Worm (Caenorhabditis elegans) whole organism, late embryonic: ENCODE results near the gene C37C3.9.

ENCODE experiments used
- C38D4.7 ChIP-seq: fragments of 200-800 bp; sonication (Bioruptor generic); optimal IDR thresholded peaks from 2 replicates; lab custom pipeline; 2018; ENCODE audit warnings: mild to moderate bottlenecking, missing genetic modification characterization, moderate library complexity, missing compliant biosample characterization
- K02D7.2 ChIP-seq: sonication (generic microtip); optimal IDR thresholded peaks from 2 replicates; lab custom pipeline; 2017; ENCODE audit warnings: mild to moderate bottlenecking, missing genetic modification characterization, missing compliant biosample characterization
- Y22D7AL.16 ChIP-seq: sonication (generic microtip); optimal IDR thresholded peaks from 2 replicates; lab custom pipeline; 2016; ENCODE audit warnings: missing genetic modification characterization, missing compliant biosample characterization
- ahr-1 ChIP-seq: sonication (generic microtip); optimal IDR thresholded peaks from 2 replicates; lab custom pipeline; 2016; ENCODE audit warnings: missing genetic modification characterization, missing compliant biosample characterization
- ama-1 ChIP-seq: fragments of 150-350 bp; optimal IDR thresholded peaks from 2 replicates; lab custom pipeline; 2014
- ceh-14 ChIP-seq: sonication (generic microtip); optimal IDR thresholded peaks from 2 replicates; lab custom pipeline; 2016; ENCODE audit warnings: missing genotype, missing genetic modification characterization, missing compliant biosample characterization
- ceh-19 ChIP-seq: fragments of 200-800 bp; sonication (Bioruptor generic); optimal IDR thresholded peaks from 2 replicates; lab custom pipeline; 2018; ENCODE audit warnings: mild to moderate bottlenecking, missing genetic modification characterization, missing compliant biosample characterization
- ceh-2 ChIP-seq: sonication (generic microtip); optimal IDR thresholded peaks from 2 replicates; lab custom pipeline; 2016; ENCODE audit warnings: missing genotype, missing genetic modification characterization, missing compliant biosample characterization
- ceh-22 ChIP-seq: sonication (generic microtip); optimal IDR thresholded peaks from 2 replicates; lab custom pipeline; 2017; ENCODE audit warnings: missing biosample characterization, missing genetic modification characterization
- ceh-24 ChIP-seq: sonication (generic microtip); optimal IDR thresholded peaks from 2 replicates; lab custom pipeline; 2016; ENCODE audit warnings: mild to moderate bottlenecking, missing genetic modification characterization, missing compliant biosample characterization
- ceh-30 ChIP-seq: fragments of 150-350 bp; optimal IDR thresholded peaks from 2 replicates; lab custom pipeline; 2014; ENCODE audit warnings: missing biosample characterization, missing genetic modification characterization
- che-1 ChIP-seq: sonication (generic microtip); optimal IDR thresholded peaks from 2 replicates; lab custom pipeline; 2016; ENCODE audit warnings: mild to moderate bottlenecking, missing genetic modification characterization, missing compliant biosample characterization
- dmd-4 ChIP-seq: sonication (generic microtip); optimal IDR thresholded peaks from 2 replicates; lab custom pipeline; 2016; ENCODE audit warnings: borderline replicate concordance, missing genetic modification characterization, missing compliant biosample characterization
- elt-4 ChIP-seq: sonication (generic microtip); optimal IDR thresholded peaks from 2 replicates; lab custom pipeline; 2016; ENCODE audit warnings: missing genetic modification characterization, missing compliant biosample characterization
- eyg-1 ChIP-seq: sonication (generic microtip); optimal IDR thresholded peaks from 2 replicates; lab custom pipeline; 2016; ENCODE audit warnings: missing genotype, missing genetic modification characterization, missing compliant biosample characterization
- fkh-10 ChIP-seq: fragments of 150-350 bp; optimal IDR thresholded peaks from 2 replicates; lab custom pipeline; 2014; ENCODE audit warnings: missing biosample characterization, missing genetic modification reagents, missing genetic modification characterization
- fkh-6 ChIP-seq: sonication (generic microtip); optimal IDR thresholded peaks from 2 replicates; lab custom pipeline; 2016; ENCODE audit warnings: missing genetic modification characterization, missing compliant biosample characterization
- hlh-30 ChIP-seq: sonication (generic microtip); optimal IDR thresholded peaks from 2 replicates; lab custom pipeline; 2017; ENCODE audit warnings: antibody characterized with exemption, missing genetic modification characterization, missing compliant biosample characterization; ENCODE audit not compliant: insufficient read depth
- hlh-6 ChIP-seq: sonication (generic microtip); optimal IDR thresholded peaks from 2 replicates; lab custom pipeline; 2016; ENCODE audit warnings: missing genotype, missing genetic modification characterization, missing compliant biosample characterization
- hlh-8 ChIP-seq: sonication (generic microtip); optimal IDR thresholded peaks from 2 replicates; lab custom pipeline; 2016; ENCODE audit warnings: missing genotype, missing genetic modification characterization, missing compliant biosample characterization
- lin-11 ChIP-seq: fragments of 200-800 bp; sonication (Bioruptor generic); optimal IDR thresholded peaks from 2 replicates; lab custom pipeline; 2018; ENCODE audit warnings: mild to moderate bottlenecking, missing genetic modification characterization, missing compliant biosample characterization
- madf-2 ChIP-seq: sonication (generic microtip); optimal IDR thresholded peaks from 2 replicates; lab custom pipeline; 2017; ENCODE audit warnings: missing genetic modification characterization, missing compliant biosample characterization
- nhr-11 ChIP-seq: fragments of 150-350 bp; optimal IDR thresholded peaks from 2 replicates; lab custom pipeline; 2014; ENCODE audit warnings: missing biosample characterization, missing genetic modification characterization
- odd-2 ChIP-seq: sonication (generic microtip); optimal IDR thresholded peaks from 2 replicates; lab custom pipeline; 2017; ENCODE audit warnings: antibody characterized with exemption, mild to moderate bottlenecking, missing genetic modification characterization, missing compliant biosample characterization
- pag-3 ChIP-seq: sonication (generic microtip); optimal IDR thresholded peaks from 2 replicates; lab custom pipeline; 2016; ENCODE audit warnings: missing compliant biosample characterization, missing genetic modification characterization, borderline replicate concordance
- pat-9 ChIP-seq: fragments of 200-800 bp; sonication (Bioruptor generic); optimal IDR thresholded peaks from 2 replicates; lab custom pipeline; 2018; ENCODE audit warnings: mild to moderate bottlenecking, missing genetic modification characterization, moderate library complexity, missing compliant biosample characterization
- pax-1 ChIP-seq: fragments of 150-350 bp; optimal IDR thresholded peaks from 2 replicates; lab custom pipeline; 2014; ENCODE audit warnings: missing biosample characterization, missing genetic modification characterization
- pha-2 ChIP-seq: sonication (generic microtip); optimal IDR thresholded peaks from 2 replicates; lab custom pipeline; 2017; ENCODE audit warnings: mild to moderate bottlenecking, missing genetic modification characterization, missing compliant biosample characterization
- pha-4 ChIP-seq: fragments of 150-350 bp; optimal IDR thresholded peaks from 2 replicates; lab custom pipeline; 2018; ENCODE audit warnings: missing biosample characterization, missing genetic modification reagents, missing genetic modification characterization
- pqm-1 ChIP-seq: sonication (generic microtip); optimal IDR thresholded peaks from 2 replicates; lab custom pipeline; 2016; ENCODE audit warnings: missing genetic modification characterization, missing compliant biosample characterization
- ref-2 ChIP-seq: sonication (generic microtip); optimal IDR thresholded peaks from 2 replicates; lab custom pipeline; 2016; ENCODE audit warnings: missing genetic modification characterization, missing compliant biosample characterization
- rnt-1 ChIP-seq: sonication (generic microtip); optimal IDR thresholded peaks from 2 replicates; lab custom pipeline; 2016; ENCODE audit warnings: missing genetic modification characterization, missing compliant biosample characterization
- sdc-2 ChIP-seq: sonication (generic microtip); optimal IDR thresholded peaks from 2 replicates; lab custom pipeline; 2016; ENCODE audit warnings: missing genotype, missing genetic modification characterization, missing compliant biosample characterization
- sox-2 ChIP-seq: fragments of 200-800 bp; sonication (Bioruptor generic); IDR thresholded peaks from 2 replicates; pipeline ENCODE4 v1.3.6; 2022; ENCODE audit warnings: missing genetic modification reagents, missing genetic modification characterization, missing compliant biosample characterization
- sox-4 ChIP-seq: sonication (generic microtip); optimal IDR thresholded peaks from 2 replicates; lab custom pipeline; 2017; ENCODE audit warnings: mild to moderate bottlenecking, missing genetic modification characterization, inconsistent platforms, missing compliant biosample characterization
- tbx-2 ChIP-seq: sonication (generic microtip); optimal IDR thresholded peaks from 2 replicates; lab custom pipeline; 2016; ENCODE audit warnings: missing genetic modification characterization, missing compliant biosample characterization
- unc-3 ChIP-seq, 2 experiments: fragments of 200-800 bp in 1 of 2; sonication (Bioruptor generic) in 1 of 2; sonication (generic microtip) in 1 of 2; conservative IDR thresholded peaks in 1 of 2; optimal IDR thresholded peaks in 1 of 2; 2 replicates each; pipeline versions ENCODE4 v1.3.6 to Lab custom; 2016 to 2022; ENCODE audit warnings: missing compliant biosample characterization in 2 of 2, missing genetic modification characterization in 2 of 2, missing genetic modification reagents in 1 of 2
- unc-42 ChIP-seq: sonication (generic microtip); optimal IDR thresholded peaks from 2 replicates; lab custom pipeline; 2016; ENCODE audit warnings: missing genotype, missing genetic modification characterization, missing compliant biosample characterization
- unc-55 ChIP-seq: sonication (generic microtip); optimal IDR thresholded peaks from 2 replicates; lab custom pipeline; 2017; ENCODE audit warnings: missing biosample characterization, missing genetic modification reagents, missing genetic modification characterization
- unc-86 ChIP-seq: sonication (generic microtip); optimal IDR thresholded peaks from 2 replicates; lab custom pipeline; 2016; ENCODE audit warnings: missing genetic modification characterization, missing compliant biosample characterization

C37C3.9 gene

DNA sequence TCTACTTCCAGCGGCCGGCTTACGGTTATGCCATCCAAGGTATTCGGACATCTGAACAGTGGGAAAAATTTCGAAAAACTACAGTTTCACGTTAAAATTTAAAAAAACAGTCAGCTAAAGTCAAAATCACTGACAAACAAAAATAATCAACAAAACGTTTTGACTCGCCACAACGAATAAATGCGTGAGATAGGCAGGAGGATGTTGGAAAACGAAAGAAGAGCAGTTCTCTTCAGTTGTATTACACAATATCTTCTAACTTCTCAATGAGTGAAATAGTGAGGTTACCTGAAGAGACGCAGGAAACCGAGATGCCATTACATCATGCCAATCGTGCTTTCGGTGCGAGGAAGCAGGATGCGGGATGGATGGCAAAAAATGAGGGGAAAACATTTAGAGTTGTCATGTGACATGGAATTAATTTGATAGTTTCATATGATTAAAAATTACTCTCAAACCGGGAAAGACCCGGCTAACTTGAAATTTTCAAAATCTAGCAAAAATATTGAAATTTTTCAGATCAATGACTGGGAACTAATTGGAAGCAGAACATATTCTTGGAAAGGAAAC, 39.4 kb upstream of the C37C3.9 start, which contains the start of gene F40A3.6:
TSS of gene F40A3.6 (minus strand) at position 51 of the 570 bp plus-strand sequence.
- TF ChIP-seq unc-42 (tag; lab: Kevin White, UChicago) (no peak), sox-2 (GFP tag; lab: Robert Waterston, UW) (no peak)

DNA sequence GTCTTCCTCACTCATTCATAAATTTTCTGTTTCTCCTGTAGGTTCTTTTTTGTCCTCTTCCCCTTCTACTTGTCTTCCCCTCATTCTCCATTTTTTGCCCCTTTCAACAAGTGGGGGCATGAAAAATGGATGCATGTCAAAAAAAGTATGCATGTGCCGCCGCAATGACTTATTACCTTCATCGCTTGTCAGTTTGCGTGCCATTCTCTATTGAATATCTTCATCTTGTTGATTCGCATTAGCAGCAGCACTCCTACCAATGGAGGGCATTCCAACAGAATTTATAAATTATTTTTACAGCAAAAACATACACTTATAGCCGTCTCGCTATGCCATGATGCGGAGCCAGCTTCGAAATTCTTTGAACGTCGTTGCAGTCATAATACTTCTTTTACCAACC, 36.7 kb upstream of the C37C3.9 start, which contains the start of gene F40A3.1:
TSS of gene F40A3.1 (plus strand) at position 301 of the 400 bp plus-strand sequence.
- TF ChIP-seq pat-9, result no peak
- no peak for TF ChIP-seq pha-4
- TF ChIP-seq ceh-14, result no peak
- TF ChIP-seq ama-1 (lab: Kevin White, UChicago), result no peak
- no peak for TF ChIP-seq madf-2
- TF ChIP-seq sox-2 (GFP tag; lab: Robert Waterston, UW), result no peak
- TF ChIP-seq hlh-30 (tag; lab: Kevin White, UChicago), result no peak
- no peak for TF ChIP-seq Y22D7AL.16 (tag; lab: Kevin White, UChicago)
- TF ChIP-seq tbx-2 (tag; lab: Kevin White, UChicago), result no peak
- no peak for TF ChIP-seq K02D7.2
- no peak for TF ChIP-seq nhr-11 (tag; lab: Kevin White, UChicago)
- no peak for TF ChIP-seq eyg-1 (tag; lab: Kevin White, UChicago)
- TF ChIP-seq C38D4.7 (GFP tag; lab: Kevin White, UChicago), result no peak
- no peak for TF ChIP-seq ahr-1 (tag; lab: Kevin White, UChicago)

DNA sequence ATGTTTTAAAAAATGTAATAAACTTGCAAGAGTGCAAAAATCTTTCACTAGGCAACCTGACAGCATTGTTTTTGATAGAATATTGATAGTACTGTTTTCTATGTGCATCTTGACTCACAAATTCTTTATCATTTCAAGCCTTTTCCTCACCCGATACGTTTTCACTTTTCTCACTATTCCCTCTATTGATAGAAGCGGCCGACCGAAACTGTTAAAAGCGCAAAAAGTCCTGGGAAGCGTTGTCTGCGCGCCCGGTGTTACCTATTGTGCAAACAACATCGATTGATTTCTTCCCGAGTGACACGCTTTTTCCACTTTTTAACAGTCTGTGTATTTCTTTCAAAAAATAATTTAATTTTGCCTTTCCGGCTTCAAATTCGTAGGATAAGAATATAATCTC, 33.5 kb upstream of the C37C3.9 start:
- TF ChIP-seq ceh-22 (tag; lab: Kevin White, UChicago) (no peak), lin-11 (no peak), fkh-6 (tag; lab: Kevin White, UChicago) (no peak), sdc-2 (tag; lab: Kevin White, UChicago) (no peak), ceh-19 (GFP tag; lab: Kevin White, UChicago) (no peak), pag-3 (tag; lab: Kevin White, UChicago) (no peak), unc-86 (tag; lab: Kevin White, UChicago) (no peak), ceh-30 (no peak), dmd-4 (tag; lab: Kevin White, UChicago) (no peak), pax-1 (tag; lab: Kevin White, UChicago) (no peak)

ce11 chrV:7884441-7884840, 29.9 kb upstream of the C37C3.9 start:
- TF ChIP-seq unc-86 (tag; lab: Kevin White, UChicago) (no peak), sdc-2 (tag; lab: Kevin White, UChicago) (no peak), hlh-8 (tag; lab: Kevin White, UChicago) (no peak), fkh-10 (GFP tag; lab: Kevin White, UChicago) (no peak), pqm-1 (no peak), ceh-19 (GFP tag; lab: Kevin White, UChicago) (no peak), hlh-6 (tag; lab: Kevin White, UChicago) (no peak), dmd-4 (tag; lab: Kevin White, UChicago) (no peak), odd-2 (tag; lab: Kevin White, UChicago) (no peak), hlh-30 (tag; lab: Kevin White, UChicago) (no peak)

ce11 chrV:7878411-7878964, 24.0 kb upstream of the C37C3.9 start, which contains the start of gene F40A3.2:
TSS of gene F40A3.2 (plus strand) at chrV:7878914.
- TF ChIP-seq ceh-30 (no peak), unc-3 (GFP tag; conservative IDR thresholded peaks at IDR 0.05; lab: Robert Waterston, UW) (no peak), unc-3 (tag; optimal IDR thresholded peaks at IDR 0.05; lab: Kevin White, UChicago) (no peak), Y22D7AL.16 (tag; lab: Kevin White, UChicago) (no peak), pha-2 (tag; lab: Kevin White, UChicago) (no peak), odd-2 (tag; lab: Kevin White, UChicago) (no peak), che-1 (tag; lab: Kevin White, UChicago) (no peak), ceh-2 (no peak), unc-42 (tag; lab: Kevin White, UChicago) (no peak), ceh-24 (tag; lab: Kevin White, UChicago) (no peak), rnt-1 (no peak), unc-55 (GFP tag; lab: Kevin White, UChicago) (no peak), elt-4 (tag; lab: Kevin White, UChicago) (no peak), sox-4 (tag; lab: Kevin White, UChicago) (no peak), ref-2 (tag; lab: Kevin White, UChicago) (no peak)
